Worm (Caenorhabditis elegans) whole organism, L1 larva: ENCODE data around the gene C01G5.4.

Experiments
- C04F5.9 ChIP-seq: sonication (generic microtip); optimal IDR thresholded peaks from 2 replicates; lab custom pipeline; 2016; ENCODE audit warnings: missing genetic modification characterization, missing compliant biosample characterization
- F16B12.6 ChIP-seq: fragments of 150-350 bp; optimal IDR thresholded peaks from 2 replicates; lab custom pipeline; 2014; ENCODE audit warnings: missing biosample characterization, missing genetic modification characterization
- blmp-1 ChIP-seq: fragments of 150-350 bp; optimal IDR thresholded peaks from 2 replicates; lab custom pipeline; 2014; ENCODE audit warnings: missing biosample characterization, missing genetic modification characterization
- dpl-1 ChIP-seq, 3 experiments: fragments of 150-350 bp in 2 of 3; sonication (generic microtip) in 1 of 3; optimal IDR thresholded peaks; 2 replicates each; lab custom pipeline; 2014 to 2017; ENCODE audit warnings: missing biosample characterization in 3 of 3, missing genetic modification characterization in 3 of 3, missing genetic modification reagents in 3 of 3
- nhr-11 ChIP-seq: fragments of 150-350 bp; optimal IDR thresholded peaks from 2 replicates; lab custom pipeline; 2014; ENCODE audit warnings: missing biosample characterization, missing genetic modification characterization
- nhr-76 ChIP-seq: sonication (generic microtip); optimal IDR thresholded peaks from 2 replicates; lab custom pipeline; 2017; ENCODE audit warnings: missing biosample characterization, missing genetic modification characterization
- pag-3 ChIP-seq: sonication (generic microtip); optimal IDR thresholded peaks from 2 replicates; lab custom pipeline; 2017; ENCODE audit warnings: missing genetic modification characterization, mild to moderate bottlenecking, missing compliant biosample characterization, antibody characterized with exemption, borderline replicate concordance; ENCODE audit not compliant: insufficient read depth
- unc-62 ChIP-seq: fragments of 150-350 bp; optimal IDR thresholded peaks from 2 replicates; lab custom pipeline; 2014; ENCODE audit warnings: missing biosample characterization, missing genetic modification reagents, missing genetic modification characterization

- TF ChIP-seq nhr-76 (tag; lab: Kevin White, UChicago): no peak
- TF ChIP-seq nhr-11 (tag; lab: Kevin White, UChicago): no peak
- TF ChIP-seq unc-62 (GFP tag; lab: Kevin White, UChicago): no peak
- TF ChIP-seq pag-3 (tag; lab: Kevin White, UChicago): no peak
- TF ChIP-seq blmp-1 (tag; lab: Kevin White, UChicago): no peak
- TF ChIP-seq dpl-1 (GFP tag; optimal IDR thresholded peaks at IDR 0.05; lab: Kevin White, UChicago): no peak
- no peak for TF ChIP-seq C04F5.9
- TF ChIP-seq F16B12.6 (tag; lab: Kevin White, UChicago): no peak
Measured at ce11 chrIV:6575959-6576727, 44.6 kb downstream of the C01G5.4 start.
